Fruit fly (Drosophila melanogaster): ENCODE results near the gene CG13465.

- no peak for TF ChIP-seq CG5204 (GFP tag; optimal IDR thresholded peaks at IDR 0.05)
- TF ChIP-seq kay (GFP tag; ENCODE audit: borderline replicate concordance): no peak
- TF ChIP-seq toe (GFP tag; optimal IDR thresholded peaks at IDR 0.05): no peak
- TF ChIP-seq tj (GFP tag; optimal IDR thresholded peaks at IDR 0.05): no peak
- no peak for TF ChIP-seq Clk (GFP tag; optimal IDR thresholded peaks at IDR 0.05)
- no peak for TF ChIP-seq Crg-1 (GFP tag; optimal IDR thresholded peaks at IDR 0.05)
- TF ChIP-seq CG1620 (GFP tag; optimal IDR thresholded peaks at IDR 0.05): no peak
These were observed 1.9 kb upstream of the CG13465 start, which contains the start of gene BobA for dm6 chr3L:14945961-14946466.

All from whole organism, adult.